5 fruit fly cellular contexts compared by ENCODE assay signal in the genomic region with DNA sequence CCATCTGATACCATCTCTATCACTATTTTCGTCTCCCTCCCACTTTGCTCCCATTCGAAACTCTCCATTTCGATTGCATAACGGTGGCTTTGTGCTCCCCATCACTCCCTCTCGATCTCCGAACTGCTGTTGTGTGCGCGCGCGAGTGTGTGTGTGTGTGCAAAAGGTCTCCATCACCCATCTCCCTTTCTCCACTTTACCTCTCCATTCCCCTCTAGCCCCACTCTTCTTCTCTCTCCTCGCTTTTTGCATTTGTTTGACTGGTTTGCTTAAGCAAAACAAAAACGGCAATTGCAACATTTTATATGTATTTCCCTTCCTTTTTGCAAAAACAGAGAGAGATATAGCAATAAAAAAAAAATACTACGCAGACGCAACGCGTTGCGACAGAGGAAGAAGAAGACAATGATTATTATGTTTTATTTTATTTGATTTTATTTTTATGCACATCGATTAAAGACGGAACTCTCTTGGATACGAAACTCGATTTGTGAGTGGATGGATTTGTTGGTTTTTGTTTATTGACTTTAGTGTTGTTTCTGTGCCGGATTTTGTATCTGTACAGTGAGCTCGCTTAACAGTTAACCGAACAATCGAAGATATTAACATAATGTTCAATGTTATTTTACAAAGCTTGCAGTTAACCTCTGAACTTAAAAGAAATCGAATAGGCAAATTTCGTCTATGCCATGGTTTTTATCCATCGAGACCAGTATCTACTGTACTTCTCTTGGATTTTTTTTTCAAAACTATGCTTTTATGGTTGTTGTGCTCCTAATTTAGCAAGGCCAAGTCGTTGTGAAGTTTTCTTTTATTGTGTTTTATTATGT.
TF ChIP-seq lines count a peak whose summit lies in the region.

No protein-coding gene starts in this region.

- no peak for TF ChIP-seq CTCF in whole organism, embryonic (GFP tag; optimal IDR thresholded peaks at IDR 0.05; lab: Kevin White, UChicago)

TF ChIP-seq in whole organism, adult, 20 proteins besides CTCF, POLR2A, EP300 and RAD21:
- TF ChIP-seq tj (GFP tag; optimal IDR thresholded peaks at IDR 0.05; lab: Kevin White, UChicago), result no peak
- peak; percentile 59 for TF ChIP-seq CG7101 (tag; optimal IDR thresholded peaks at IDR 0.05; lab: Kevin White, UChicago)
- TF ChIP-seq cnc (optimal IDR thresholded peaks at IDR 0.05; lab: Kevin White, UChicago), result no peak
- TF ChIP-seq bab1 (GFP tag; optimal IDR thresholded peaks at IDR 0.05; lab: Kevin White, UChicago), result peak; percentile 79
- TF ChIP-seq CG14711 (tag; optimal IDR thresholded peaks at IDR 0.05; lab: Kevin White, UChicago), result peak; percentile 45
- TF ChIP-seq kay (GFP tag; lab: Kevin White, UChicago; ENCODE audit: borderline replicate concordance), result no peak
- peak; percentile 27 for TF ChIP-seq ovo (GFP tag; optimal IDR thresholded peaks at IDR 0.05; lab: Kevin White, UChicago)
- TF ChIP-seq pad (GFP tag; optimal IDR thresholded peaks at IDR 0.05; lab: Kevin White, UChicago), result peak; percentile 87

TF ChIP-seq in whole organism, embryonic, 481 proteins besides CTCF, POLR2A, EP300 and RAD21 (continues in another document):
- no peak for TF ChIP-seq CG8359 (GFP tag; optimal IDR thresholded peaks at IDR 0.05; lab: Kevin White, UChicago; ENCODE audit: borderline replicate concordance)
- TF ChIP-seq Sin3A (optimal IDR thresholded peaks at IDR 0.05; lab: Kevin White, UChicago), result no peak
- TF ChIP-seq Hr3 (GFP tag; optimal IDR thresholded peaks at IDR 0.05; lab: Kevin White, UChicago), result peak; percentile 28
- TF ChIP-seq CG2120 (GFP tag; optimal IDR thresholded peaks at IDR 0.05; lab: Kevin White, UChicago), result peak; percentile 86
- peak; percentile 65 for TF ChIP-seq dmrt99B (tag; optimal IDR thresholded peaks at IDR 0.05; lab: Kevin White, UChicago)
- peak; percentile 53 to 74 for TF ChIP-seq Hr51 (GFP tag; optimal IDR thresholded peaks at IDR 0.05; lab: Kevin White, UChicago)
- TF ChIP-seq CG10209 (GFP tag; optimal IDR thresholded peaks at IDR 0.05; lab: Kevin White, UChicago), result peak; percentile 47
- TF ChIP-seq CG16815 (GFP tag; optimal IDR thresholded peaks at IDR 0.05; lab: Kevin White, UChicago), result peak; percentile 17
- no peak for TF ChIP-seq CG10959 (GFP tag; IDR thresholded peaks at IDR 0.05; lab: Robert Waterston, UW)
- TF ChIP-seq CG12391 (tag; optimal IDR thresholded peaks at IDR 0.05; lab: Kevin White, UChicago), result peak; percentile 64
- no peak for TF ChIP-seq CG15479 (GFP tag; optimal IDR thresholded peaks at IDR 0.05; lab: Kevin White, UChicago)
- peak; percentile 11 for TF ChIP-seq Camta (GFP tag; optimal IDR thresholded peaks at IDR 0.05; lab: Kevin White, UChicago)
- TF ChIP-seq Six4 (GFP tag; optimal IDR thresholded peaks at IDR 0.05; lab: Kevin White, UChicago), result peak; percentile 9
- peak; percentile 49 for TF ChIP-seq MTF-1 (GFP tag; optimal IDR thresholded peaks at IDR 0.05; lab: Kevin White, UChicago; ENCODE audit: borderline replicate concordance)
- peak; percentile 71 for TF ChIP-seq CG12769 (tag; optimal IDR thresholded peaks at IDR 0.05; lab: Kevin White, UChicago)
- peak; percentile 61 for TF ChIP-seq CG8924 (tag; optimal IDR thresholded peaks at IDR 0.05; lab: Kevin White, UChicago)
- TF ChIP-seq gcm (GFP tag; optimal IDR thresholded peaks at IDR 0.05; lab: Kevin White, UChicago), result no peak

TF ChIP-seq in whole organism, prepupa, 60 proteins besides CTCF, POLR2A, EP300 and RAD21 (continues in another document):
- TF ChIP-seq CG6808 (GFP tag; optimal IDR thresholded peaks at IDR 0.05; lab: Kevin White, UChicago) (peak; percentile 81), acj6 (GFP tag; optimal IDR thresholded peaks at IDR 0.05; lab: Kevin White, UChicago) (peak; percentile 72), CG11294 (GFP tag; IDR thresholded peaks at IDR 0.05; lab: Robert Waterston, UW) (peak; percentile 60), svp (GFP tag; lab: Kevin White, UChicago) (peak; percentile 82), CG16779 (tag; optimal IDR thresholded peaks at IDR 0.05; lab: Kevin White, UChicago) (peak; percentile 35), dac (GFP tag; optimal IDR thresholded peaks at IDR 0.05; lab: Kevin White, UChicago) (peak; percentile 43), esn (GFP tag; optimal IDR thresholded peaks at IDR 0.05; lab: Kevin White, UChicago) (peak; percentile 70), Eip93F (GFP tag; optimal IDR thresholded peaks at IDR 0.05; lab: Kevin White, UChicago) (peak; percentile 14), Ets96B (tag; optimal IDR thresholded peaks at IDR 0.05; lab: Kevin White, UChicago) (peak; percentile 50), Sox15 (GFP tag; optimal IDR thresholded peaks at IDR 0.05; lab: Kevin White, UChicago) (peak; percentile 63), CG15336 (GFP tag; IDR thresholded peaks at IDR 0.05; lab: Robert Waterston, UW) (peak; percentile 84), fd85E (GFP tag; optimal IDR thresholded peaks at IDR 0.05; lab: Kevin White, UChicago) (no peak), fkh (GFP tag; optimal IDR thresholded peaks at IDR 0.05; lab: Kevin White, UChicago) (peak; percentile 1), Sox14 (GFP tag; optimal IDR thresholded peaks at IDR 0.05; lab: Kevin White, UChicago) (peak; percentile 71), Hr38 (GFP tag; optimal IDR thresholded peaks at IDR 0.05; lab: Kevin White, UChicago) (no peak), eg (GFP tag; IDR thresholded peaks at IDR 0.05; lab: Robert Waterston, UW) (peak; percentile 86), net (GFP tag; optimal IDR thresholded peaks at IDR 0.05; lab: Kevin White, UChicago) (peak; percentile 50), CG8119 (GFP tag; IDR thresholded peaks at IDR 0.05; lab: Robert Waterston, UW) (peak; percentile 66; the same call in 2 of the 3 replicates), dsx (GFP tag; optimal IDR thresholded peaks at IDR 0.05; lab: Kevin White, UChicago; ENCODE audit: poor library complexity, severe bottlenecking) (peak; percentile 91)

TF ChIP-seq in whole organism, pupa, 21 proteins besides CTCF, POLR2A, EP300 and RAD21 (continues in another document):
- TF ChIP-seq Pif1B (GFP tag; optimal IDR thresholded peaks at IDR 0.05; lab: Kevin White, UChicago) (peak; percentile 9), CG15710 (tag; optimal IDR thresholded peaks at IDR 0.05; lab: Kevin White, UChicago) (peak; percentile 73), CG14655 (GFP tag; optimal IDR thresholded peaks at IDR 0.05; lab: Kevin White, UChicago) (peak; percentile 64), Ets98B (GFP tag; IDR thresholded peaks at IDR 0.05; lab: Robert Waterston, UW) (peak; percentile 65), fd96Ca (GFP tag; IDR thresholded peaks at IDR 0.05; lab: Robert Waterston, UW) (peak; percentile 64; the same call in 2 of the 3 replicates), gl (tag; optimal IDR thresholded peaks at IDR 0.05; lab: Kevin White, UChicago) (peak; percentile 73), CG12605 (GFP tag; IDR thresholded peaks at IDR 0.05; lab: Robert Waterston, UW) (peak; percentile 33; the same call in 1 of the 2 replicates), CG4496 (GFP tag; IDR thresholded peaks at IDR 0.05; lab: Robert Waterston, UW) (peak; percentile 80), CG9948 (tag; optimal IDR thresholded peaks at IDR 0.05; lab: Kevin White, UChicago) (peak; percentile 51), CG17806 (tag; optimal IDR thresholded peaks at IDR 0.05; lab: Kevin White, UChicago) (peak; percentile 58), CG10348 (GFP tag; IDR thresholded peaks at IDR 0.05; lab: Robert Waterston, UW) (no peak), CG32121 (GFP tag; IDR thresholded peaks at IDR 0.05; lab: Robert Waterston, UW) (peak; percentile 77), CG34367 (tag; optimal IDR thresholded peaks at IDR 0.05; lab: Kevin White, UChicago) (peak; percentile 53), CG8301 (tag; optimal IDR thresholded peaks at IDR 0.05; lab: Kevin White, UChicago) (peak; percentile 66), Pif1A (GFP tag; optimal IDR thresholded peaks at IDR 0.05; lab: Kevin White, UChicago) (peak; percentile 65), D1 (tag; optimal IDR thresholded peaks at IDR 0.05; lab: Kevin White, UChicago) (peak; percentile 25), EcR (GFP tag; optimal IDR thresholded peaks at IDR 0.05; lab: Kevin White, UChicago) (peak; percentile 61), CG13204 (GFP tag; optimal IDR thresholded peaks at IDR 0.05; lab: Kevin White, UChicago) (peak; percentile 66), CG8159 (tag; optimal IDR thresholded peaks at IDR 0.05; lab: Kevin White, UChicago) (peak; percentile 73), Snoo (tag; optimal IDR thresholded peaks at IDR 0.05; lab: Kevin White, UChicago) (peak; percentile 56)

TF ChIP-seq in whole organism, wandering third instar larva, 38 proteins besides CTCF, POLR2A, EP300 and RAD21 (continues in another document):
- TF ChIP-seq usp (GFP tag; optimal IDR thresholded peaks at IDR 0.05; lab: Kevin White, UChicago) (no peak), CG9705 (GFP tag; optimal IDR thresholded peaks at IDR 0.05; lab: Kevin White, UChicago) (peak; percentile 38), Vsx2 (GFP tag; optimal IDR thresholded peaks at IDR 0.05; lab: Kevin White, UChicago; ENCODE audit: partially characterized antibody) (peak; percentile 44), rgr (GFP tag; optimal IDR thresholded peaks at IDR 0.05; lab: Kevin White, UChicago) (peak; percentile 73), HLH106 (tag; optimal IDR thresholded peaks at IDR 0.05; lab: Kevin White, UChicago) (peak; percentile 72), br (GFP tag; optimal IDR thresholded peaks at IDR 0.05; lab: Kevin White, UChicago) (peak; percentile 54), OdsH (GFP tag; optimal IDR thresholded peaks at IDR 0.05; lab: Kevin White, UChicago) (peak; percentile 63), Hnf4 (GFP tag; optimal IDR thresholded peaks at IDR 0.05; lab: Kevin White, UChicago) (peak; percentile 65), dmrt93B (GFP tag; optimal IDR thresholded peaks at IDR 0.05; lab: Kevin White, UChicago) (peak; percentile 35), dsf (GFP tag; optimal IDR thresholded peaks at IDR 0.05; lab: Kevin White, UChicago; ENCODE audit: borderline replicate concordance) (no peak), foxo (GFP tag; optimal IDR thresholded peaks at IDR 0.05; lab: Kevin White, UChicago) (peak in 1 of 2 experiments; percentile 73), lola (GFP tag; optimal IDR thresholded peaks at IDR 0.05; lab: Kevin White, UChicago) (no peak), Hr78 (GFP tag; optimal IDR thresholded peaks at IDR 0.05; lab: Kevin White, UChicago) (no peak), tai (GFP tag; optimal IDR thresholded peaks at IDR 0.05; lab: Kevin White, UChicago) (no peak), Mio (GFP tag; optimal IDR thresholded peaks at IDR 0.05; lab: Kevin White, UChicago) (no peak), sv (GFP tag; optimal IDR thresholded peaks at IDR 0.05; lab: Kevin White, UChicago) (peak; percentile 63), sage (GFP tag; optimal IDR thresholded peaks at IDR 0.05; lab: Kevin White, UChicago) (peak; percentile 16), Sp1 (GFP tag; optimal IDR thresholded peaks at IDR 0.05; lab: Kevin White, UChicago) (peak; percentile 58), brk (GFP tag; optimal IDR thresholded peaks at IDR 0.05; lab: Kevin White, UChicago) (peak; percentile 30), Abd-B (GFP tag; optimal IDR thresholded peaks at IDR 0.05; lab: Kevin White, UChicago) (no peak), fru (GFP tag; optimal IDR thresholded peaks at IDR 0.05; lab: Kevin White, UChicago) (peak; percentile 65), Dif (GFP tag; optimal IDR thresholded peaks at IDR 0.05; lab: Kevin White, UChicago; ENCODE audit: partially characterized antibody) (peak; percentile 1)
